Fruit fly (Drosophila melanogaster): ENCODE measurements around the gene CG17991.
A peak's percentile ranks its signal among the peaks of the same experiment; 100 is the strongest.

The CG17991 gene

DNA sequence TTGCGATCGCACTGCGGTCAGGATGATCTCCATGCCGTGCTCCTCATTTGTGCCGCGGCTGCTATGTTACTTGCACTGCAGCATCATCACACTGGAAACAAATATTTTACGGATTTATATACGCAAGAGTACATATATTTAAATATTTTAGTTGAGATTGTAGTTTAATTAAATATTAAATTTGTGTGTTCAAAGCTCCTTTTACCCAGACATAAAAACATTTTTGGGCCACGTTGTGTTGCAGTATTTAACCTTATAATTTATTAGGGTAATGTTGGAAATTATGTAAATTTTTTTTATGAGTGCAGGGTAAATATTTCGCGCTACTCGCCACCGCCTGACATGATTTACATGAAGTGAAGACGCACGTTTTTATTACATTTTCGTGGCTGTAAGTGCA lies 43.5 kb upstream of the CG17991 start (continued):
- no peak for TF ChIP-seq CG6276 (GFP tag; optimal IDR thresholded peaks at IDR 0.05)
- TF ChIP-seq OdsH (GFP tag; optimal IDR thresholded peaks at IDR 0.05) = peak; percentile 35
- TF ChIP-seq CG7368 (GFP tag; optimal IDR thresholded peaks at IDR 0.05) = no peak
- no peak for TF ChIP-seq Met (GFP tag; optimal IDR thresholded peaks at IDR 0.05)
- 0 out of 3 replicates have a peak, but pooled peaks have one; percentile 21 for TF ChIP-seq CG6163 (GFP tag; IDR thresholded peaks at IDR 0.05)
- TF ChIP-seq svp (GFP tag) = peak; percentile 73
- TF ChIP-seq CG9139 (GFP tag; optimal IDR thresholded peaks at IDR 0.05) = peak; percentile 6
- TF ChIP-seq fkh (GFP tag; optimal IDR thresholded peaks at IDR 0.05) = no peak
- peak; percentile 24 for TF ChIP-seq pdm3 (GFP tag; optimal IDR thresholded peaks at IDR 0.05)
- TF ChIP-seq CG8632 (GFP tag; optimal IDR thresholded peaks at IDR 0.05) = no peak
- TF ChIP-seq CG6854 (GFP tag; optimal IDR thresholded peaks at IDR 0.05) = no peak
- TF ChIP-seq Lpt (GFP tag; optimal IDR thresholded peaks at IDR 0.05) = no peak

DNA sequence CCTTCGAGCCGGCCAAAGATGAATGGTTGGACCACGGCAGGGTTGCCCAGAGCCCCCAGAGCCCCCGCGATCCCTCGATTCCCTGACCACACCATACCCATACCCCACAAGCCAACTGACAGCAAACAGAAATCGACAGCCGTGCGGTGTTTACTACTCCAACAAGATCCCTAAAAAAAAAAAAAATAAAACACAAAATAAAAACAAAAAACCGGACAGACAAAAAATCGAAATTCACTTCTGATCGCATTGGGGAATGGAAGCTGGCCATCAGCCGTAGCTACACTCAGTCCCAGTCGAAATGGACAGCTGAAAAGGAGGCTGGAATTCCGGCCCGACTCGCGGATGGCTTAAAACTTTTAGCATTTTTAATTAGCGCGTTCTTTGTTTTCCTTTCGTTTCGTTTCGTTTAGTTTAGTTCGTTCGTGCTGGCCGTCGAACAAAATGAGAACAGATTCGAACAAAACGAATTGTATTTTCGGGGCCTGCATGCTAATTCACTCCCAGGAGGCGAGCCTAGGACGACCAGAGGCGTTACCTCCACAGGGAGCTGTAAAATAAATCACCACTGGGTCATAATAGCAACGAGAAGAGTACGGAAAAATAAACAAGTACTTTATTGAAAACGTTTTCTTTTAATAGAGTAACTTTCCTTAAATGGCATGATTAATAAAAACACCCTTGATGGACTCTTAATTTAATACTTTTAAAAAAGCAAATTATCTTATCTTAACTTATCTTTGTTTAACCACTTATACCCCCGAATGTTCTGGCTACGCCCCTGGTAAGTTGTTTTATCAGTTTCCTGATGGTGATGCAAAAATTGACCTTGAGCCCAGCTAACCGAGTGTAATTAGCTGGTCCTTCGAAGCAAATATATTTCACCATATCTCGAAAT lies 41.9 kb upstream of the CG17991 start:
- TF ChIP-seq CG6792 (GFP tag; optimal IDR thresholded peaks at IDR 0.05) (peak; percentile 27), Gug (GFP tag; IDR thresholded peaks at IDR 0.05) (no peak), salr (GFP tag; optimal IDR thresholded peaks at IDR 0.05) (peak in 1 of 2 experiments; percentile 12), Blimp-1 (GFP tag; optimal IDR thresholded peaks at IDR 0.05) (no peak), acj6 (GFP tag; optimal IDR thresholded peaks at IDR 0.05) (peak; percentile 53), CG6808 (GFP tag; optimal IDR thresholded peaks at IDR 0.05) (peak; percentile 49), ss (GFP tag; optimal IDR thresholded peaks at IDR 0.05) (peak; percentile 58 to 59), Sox15 (GFP tag; optimal IDR thresholded peaks at IDR 0.05) (peak; percentile 47), CG9139 (GFP tag; optimal IDR thresholded peaks at IDR 0.05) (no peak), Sox102F (GFP tag; optimal IDR thresholded peaks at IDR 0.05) (peak; percentile 13), Ets96B (tag; optimal IDR thresholded peaks at IDR 0.05) (peak; percentile 57), topi (GFP tag; optimal IDR thresholded peaks at IDR 0.05) (peak; percentile 9), lz (GFP tag; optimal IDR thresholded peaks at IDR 0.05) (peak; percentile 25), CG10631 (GFP tag; optimal IDR thresholded peaks at IDR 0.05) (peak; percentile 28), CG8119 (GFP tag; IDR thresholded peaks at IDR 0.05) (no peak), CG15336 (GFP tag; IDR thresholded peaks at IDR 0.05) (no peak), Eip93F (GFP tag; optimal IDR thresholded peaks at IDR 0.05) (no peak), CG8632 (GFP tag; optimal IDR thresholded peaks at IDR 0.05) (peak; percentile 39), CG11294 (GFP tag; IDR thresholded peaks at IDR 0.05) (no peak), svp (GFP tag) (peak; percentile 60), Sox14 (GFP tag; optimal IDR thresholded peaks at IDR 0.05) (peak; percentile 6), CG32006 (GFP tag; optimal IDR thresholded peaks at IDR 0.05) (no peak), pdm3 (GFP tag; optimal IDR thresholded peaks at IDR 0.05) (peak; percentile 50), dsx (GFP tag; optimal IDR thresholded peaks at IDR 0.05; ENCODE audit: poor library complexity, severe bottlenecking) (peak; percentile 0), esn (GFP tag; optimal IDR thresholded peaks at IDR 0.05) (peak; percentile 42), CG7368 (GFP tag; optimal IDR thresholded peaks at IDR 0.05) (peak; percentile 24), fd85E (GFP tag; optimal IDR thresholded peaks at IDR 0.05) (no peak), CG16779 (tag; optimal IDR thresholded peaks at IDR 0.05) (no peak), Hr38 (GFP tag; optimal IDR thresholded peaks at IDR 0.05) (no peak), Hr39 (GFP tag; optimal IDR thresholded peaks at IDR 0.05) (peak; percentile 27), CG3919 (GFP tag; optimal IDR thresholded peaks at IDR 0.05) (peak; percentile 52), eg (GFP tag; IDR thresholded peaks at IDR 0.05) (no peak), CG6276 (GFP tag; optimal IDR thresholded peaks at IDR 0.05) (no peak), Eip75B (GFP tag; optimal IDR thresholded peaks at IDR 0.05) (peak; percentile 46), spab (GFP tag; optimal IDR thresholded peaks at IDR 0.05) (peak; percentile 39), Smox (GFP tag; optimal IDR thresholded peaks at IDR 0.05) (peak; percentile 29), cyc (GFP tag; optimal IDR thresholded peaks at IDR 0.05) (peak; percentile 20), dac (GFP tag; optimal IDR thresholded peaks at IDR 0.05) (no peak), achi (GFP tag; optimal IDR thresholded peaks at IDR 0.05) (peak; percentile 25), Lpt (GFP tag; optimal IDR thresholded peaks at IDR 0.05) (no peak), CG6854 (GFP tag; optimal IDR thresholded peaks at IDR 0.05) (peak; percentile 46), CG4318 (GFP tag; optimal IDR thresholded peaks at IDR 0.05) (no peak), CG11902 (GFP tag; optimal IDR thresholded peaks at IDR 0.05) (peak; percentile 53)
